Fruit fly (Drosophila melanogaster) whole organism, wandering third instar larva: Measurements from ENCODE around the gene Srp68.

Experiments used
- Hr78 ChIP-seq: fragments of >200 bp; optimal IDR thresholded peaks from 2 replicates; lab custom pipeline; 2017; ENCODE audit warnings: missing biosample characterization, missing genetic modification characterization
- Myc ChIP-seq: fragments of >200 bp; optimal IDR thresholded peaks from 2 replicates; lab custom pipeline; 2017
- Rel ChIP-seq, 2 experiments: fragments of 200-800 bp; sonication (Bioruptor generic) in 1 of 2; optimal IDR thresholded peaks; 2 replicates in 1 of 2; 3 replicates in 1 of 2; lab custom pipeline; 2016 to 2019; ENCODE audit warnings: mild to moderate bottlenecking in 2 of 2, missing biosample characterization in 2 of 2, missing genetic modification characterization in 2 of 2, moderate library complexity in 1 of 2
- Sp1 ChIP-seq: fragments of 200-800 bp; sonication (Bioruptor generic); optimal IDR thresholded peaks from 3 replicates; lab custom pipeline; 2019; ENCODE audit warnings: missing biosample characterization, mild to moderate bottlenecking, missing genetic modification characterization, moderate library complexity
- brk ChIP-seq: fragments of 200-800 bp; sonication (Bioruptor generic); optimal IDR thresholded peaks from 2 replicates; lab custom pipeline; 2016; ENCODE audit warnings: missing biosample characterization, mild to moderate bottlenecking, missing genetic modification characterization
- dl ChIP-seq, 2 experiments: fragments of 175-275, 200-275 bp in 1 of 2; fragments of 200-275 bp in 1 of 2; sonication (Bioruptor generic); optimal IDR thresholded peaks; lab custom pipeline; 2018; ENCODE audit warnings: mild to moderate bottlenecking in 2 of 2, missing biosample characterization in 2 of 2, missing genetic modification characterization in 2 of 2, moderate library complexity in 2 of 2; ENCODE audit not compliant: partially characterized antibody in 2 of 2, insufficient read depth in 1 of 2
- jim ChIP-seq: fragments of 175-275, 200-325 bp; sonication (Bioruptor generic); optimal IDR thresholded peaks from 2 replicates; lab custom pipeline; 2016; ENCODE audit warnings: missing biosample characterization, mild to moderate bottlenecking, missing genetic modification characterization
- usp ChIP-seq: fragments of >200 bp; optimal IDR thresholded peaks from 2 replicates; lab custom pipeline; 2017; ENCODE audit warnings: missing biosample characterization, missing genetic modification characterization
- woc ChIP-seq: sonication (Bioruptor generic); optimal IDR thresholded peaks from 2 replicates; lab custom pipeline; 2016; ENCODE audit warnings: missing biosample characterization, mild to moderate bottlenecking, missing genetic modification characterization

dm6 chr3L:8974478-8975477, at the start of gene Srp68, which contains the start of gene pix:
- TF ChIP-seq usp (GFP tag; lab: Kevin White, UChicago) (no peak), dl (GFP tag; optimal IDR thresholded peaks at IDR 0.05; lab: Kevin White, UChicago; ENCODE audit: insufficient read depth in 1 of 2, partially characterized antibody in 2 of 2) (no peak), Myc (lab: Kevin White, UChicago) (no peak), Hr78 (GFP tag; lab: Kevin White, UChicago) (no peak), jim (no peak), Sp1 (peak; percentile 74), brk (no peak), Rel (GFP tag; optimal IDR thresholded peaks at IDR 0.05; lab: Kevin White, UChicago) (no peak), Rel (tag; optimal IDR thresholded peaks at IDR 0.05; lab: Kevin White, UChicago) (peak; percentile 25), woc (GFP tag; lab: Kevin White, UChicago) (peak; percentile 44)
